Worm (Caenorhabditis elegans) whole organism, midembryonic: Measurements from ENCODE around the gene nhr-146.

Source experiments
- T22C8.4 ChIP-seq: fragments of 200-800 bp; sonication (Bioruptor generic); IDR thresholded peaks from 2 replicates; pipeline ENCODE4 v1.3.6; 2022; ENCODE audit warnings: missing genetic modification characterization, missing compliant biosample characterization
- cog-1 ChIP-seq: sonication (generic microtip); optimal IDR thresholded peaks from 2 replicates; lab custom pipeline; 2016; ENCODE audit warnings: missing genetic modification characterization, missing compliant biosample characterization
- klf-2 ChIP-seq: fragments of 200-800 bp; sonication (Bioruptor generic); conservative IDR thresholded peaks from 2 replicates; pipeline ENCODE4 v1.3.6; 2022; ENCODE audit warnings: missing genetic modification reagents, missing genetic modification characterization, missing compliant biosample characterization
- med-1 ChIP-seq: sonication (generic microtip); optimal IDR thresholded peaks from 2 replicates; lab custom pipeline; 2017; ENCODE audit warnings: missing genetic modification characterization, mild to moderate bottlenecking, missing compliant biosample characterization, antibody characterized with exemption, missing genetic modification reagents; ENCODE audit not compliant: insufficient read depth
- tab-1 ChIP-seq: fragments of 200-800 bp; sonication (Bioruptor generic); IDR thresholded peaks from 2 replicates; pipeline ENCODE4 v1.3.6; 2022; ENCODE audit warnings: missing genetic modification characterization, missing compliant biosample characterization
- ztf-23 ChIP-seq: fragments of 200-800 bp; sonication (Bioruptor generic); IDR thresholded peaks from 2 replicates; pipeline ENCODE4 v1.3.6; 2022; ENCODE audit warnings: missing genetic modification reagents, missing genetic modification characterization, missing compliant biosample characterization
- ztf-29 ChIP-seq: fragments of 200-800 bp; sonication (Bioruptor generic); IDR thresholded peaks from 2 replicates; pipeline ENCODE4 v1.3.6; 2022; ENCODE audit warnings: missing genetic modification reagents, missing genetic modification characterization, missing compliant biosample characterization

DNA sequence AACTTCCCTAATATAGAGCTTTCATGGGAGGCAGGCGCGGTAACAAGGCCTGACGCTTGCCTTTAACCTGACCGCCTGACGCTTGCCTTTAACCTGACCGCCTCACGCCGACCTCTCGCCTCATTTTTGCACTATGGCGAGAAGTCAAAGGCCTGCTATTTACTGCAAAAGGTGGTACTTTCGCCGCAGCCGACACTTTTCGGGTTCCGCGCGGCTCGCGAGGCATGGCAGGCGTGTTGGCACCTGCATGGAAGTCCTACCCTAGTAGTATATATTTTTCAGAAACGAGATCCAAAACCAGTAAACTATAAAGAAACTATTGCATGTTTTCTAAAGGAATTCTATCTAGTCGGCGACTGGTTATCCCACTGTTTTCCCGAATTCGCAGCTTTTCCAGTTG lies 2.1 kb downstream of the nhr-146 start:
- TF ChIP-seq ztf-23 (GFP tag; lab: Robert Waterston, UW) (no peak), ztf-29 (no peak), T22C8.4 (GFP tag; lab: Robert Waterston, UW) (no peak), klf-2 (GFP tag; lab: Robert Waterston, UW) (no peak), cog-1 (tag; lab: Kevin White, UChicago) (no peak), tab-1 (GFP tag; lab: Robert Waterston, UW) (no peak), med-1 (no peak)
